Worm (Caenorhabditis elegans): ENCODE results near the gene aldo-2.

The aldo-2 gene

ce11 chrIII:5869429-5869828, 7.0 kb downstream of the aldo-2 start, which contains the start of gene F01F1.15:
F01F1.15 (minus strand) TSS chrIII:5869529.
- TF ChIP-seq pha-4 (tag; optimal IDR thresholded peaks at IDR 0.05) (peak; percentile 13), ceh-16 (tag; optimal IDR thresholded peaks at IDR 0.05) (no peak)

- no peak for TF ChIP-seq lin-15B (tag; optimal IDR thresholded peaks at IDR 0.05)
- TF ChIP-seq mml-1 (tag; optimal IDR thresholded peaks at IDR 0.05): no peak
- no peak for TF ChIP-seq ceh-28 (tag; optimal IDR thresholded peaks at IDR 0.05)
- no peak for TF ChIP-seq mdl-1 (tag; optimal IDR thresholded peaks at IDR 0.05)
- TF ChIP-seq fkh-2 (tag; optimal IDR thresholded peaks at IDR 0.05): no peak
- TF ChIP-seq unc-39 (tag; optimal IDR thresholded peaks at IDR 0.05): no peak
- TF ChIP-seq ceh-16 (tag; optimal IDR thresholded peaks at IDR 0.05): no peak
- no peak for TF ChIP-seq ztf-11 (tag; optimal IDR thresholded peaks at IDR 0.05)
- TF ChIP-seq ceh-9 (tag; optimal IDR thresholded peaks at IDR 0.05): no peak
- no peak for TF ChIP-seq unc-62 (GFP tag; optimal IDR thresholded peaks at IDR 0.05)
- TF ChIP-seq R02D3.7 (tag; optimal IDR thresholded peaks at IDR 0.05): no peak
Measured at ce11 chrIII:5868401-5868800, 8.0 kb downstream of the aldo-2 start, which contains the start of gene eng-1. eng-1 (minus strand) TSS chrIII:5868501.

- TF ChIP-seq pha-4 (tag; optimal IDR thresholded peaks at IDR 0.05): peak; percentile 5
- no peak for TF ChIP-seq mml-1 (tag; optimal IDR thresholded peaks at IDR 0.05)
Measured at ce11 chrIII:5864270-5864669, 12.2 kb downstream of the aldo-2 start, which contains the start of gene rabn-5. rabn-5 (plus strand) TSS chrIII:5864553.

ce11 chrIII:5863774-5864173, 12.7 kb downstream of the aldo-2 start, which contains the start of gene dnpp-1:
dnpp-1 (minus strand) TSS chrIII:5863803.
- TF ChIP-seq pqm-1 (tag; optimal IDR thresholded peaks at IDR 0.05): peak; percentile 61
- no peak for TF ChIP-seq nhr-77 (tag; optimal IDR thresholded peaks at IDR 0.05)
- TF ChIP-seq elt-2 (tag; optimal IDR thresholded peaks at IDR 0.05): peak; percentile 97
- no peak for TF ChIP-seq snpc-4 (tag; optimal IDR thresholded peaks at IDR 0.05)
- no peak for TF ChIP-seq ceh-16 (tag; optimal IDR thresholded peaks at IDR 0.05)

ce11 chrIII:5859008-5859407, 17.4 kb downstream of the aldo-2 start, which contains the start of gene dpf-4:
dpf-4 (plus strand) TSS chrIII:5859308.
- TF ChIP-seq nfya-1 (tag; optimal IDR thresholded peaks at IDR 0.05; ENCODE audit: insufficient read depth) (no peak), zag-1 (tag; optimal IDR thresholded peaks at IDR 0.05) (no peak), ztf-4 (tag; optimal IDR thresholded peaks at IDR 0.05) (peak; percentile 10), pha-4 (tag; optimal IDR thresholded peaks at IDR 0.05) (no peak)

ce11 chrIII:5855637-5856179, 20.7 kb downstream of the aldo-2 start, which contains the start of the genes cct-6 and alh-9:
cct-6 (minus strand) TSS chrIII:5855687.
alh-9 (plus strand) TSS chrIII:5856018.
- TF ChIP-seq nhr-23 (tag; optimal IDR thresholded peaks at IDR 0.05) (peak; percentile 79), elt-1 (tag; optimal IDR thresholded peaks at IDR 0.05) (peak; percentile 10), snpc-4 (tag; optimal IDR thresholded peaks at IDR 0.05) (peak; percentile 70), jun-1 (tag; optimal IDR thresholded peaks at IDR 0.05) (peak; percentile 24), fkh-10 (GFP tag; optimal IDR thresholded peaks at IDR 0.05) (peak; percentile 10), tbx-2 (tag; optimal IDR thresholded peaks at IDR 0.05) (no peak), nhr-11 (tag; optimal IDR thresholded peaks at IDR 0.05) (no peak), mml-1 (tag; optimal IDR thresholded peaks at IDR 0.05) (no peak), zag-1 (tag; optimal IDR thresholded peaks at IDR 0.05) (no peak), lin-39 (tag; optimal IDR thresholded peaks at IDR 0.05) (peak; percentile 88), egl-5 (tag; optimal IDR thresholded peaks at IDR 0.05) (peak; percentile 97), lin-15B (tag; optimal IDR thresholded peaks at IDR 0.05) (peak; percentile 87), lsy-12 (tag; optimal IDR thresholded peaks at IDR 0.05) (no peak), nhr-43 (tag; optimal IDR thresholded peaks at IDR 0.05; ENCODE audit: poor library complexity, severe bottlenecking) (peak; percentile 6), nhr-237 (tag; optimal IDR thresholded peaks at IDR 0.05) (no peak), pha-4 (tag; optimal IDR thresholded peaks at IDR 0.05) (peak; percentile 99), nhr-25 (tag; optimal IDR thresholded peaks at IDR 0.05) (peak; percentile 71), ama-1 (optimal IDR thresholded peaks at IDR 0.05) (peak; percentile 82), ZK546.5 (tag; optimal IDR thresholded peaks at IDR 0.05) (no peak), pqm-1 (tag; optimal IDR thresholded peaks at IDR 0.05) (peak; percentile 48), hmg-11 (tag; optimal IDR thresholded peaks at IDR 0.05) (peak; percentile 33), egl-27 (tag; optimal IDR thresholded peaks at IDR 0.05) (peak; percentile 7), ceh-28 (tag; optimal IDR thresholded peaks at IDR 0.05) (no peak), nfya-1 (tag; optimal IDR thresholded peaks at IDR 0.05; ENCODE audit: insufficient read depth) (peak; percentile 89), elt-2 (tag; optimal IDR thresholded peaks at IDR 0.05) (peak; percentile 42), R02D3.7 (tag; optimal IDR thresholded peaks at IDR 0.05) (peak; percentile 94), nhr-12 (tag; optimal IDR thresholded peaks at IDR 0.05) (no peak)

Measured in whole organism, L3 larva.